Fruit fly (Drosophila melanogaster) whole organism, pupa: Measurements from ENCODE around the gene CG32192.

Experiments used
- CG14655 ChIP-seq: fragments of 200-800 bp; sonication (Bioruptor generic); optimal IDR thresholded peaks from 3 replicates; lab custom pipeline; 2017; ENCODE audit warnings: mild to moderate bottlenecking, missing biosample characterization, missing genetic modification reagents, missing genetic modification characterization
- CG8159 ChIP-seq: fragments of 200-800 bp; sonication (Bioruptor generic); optimal IDR thresholded peaks from 3 replicates; lab custom pipeline; 2018; ENCODE audit warnings: missing biosample characterization, mild to moderate bottlenecking, missing genetic modification characterization, moderate library complexity
- D1 ChIP-seq: fragments of 200-800 bp; sonication (Bioruptor generic); optimal IDR thresholded peaks from 2 replicates; lab custom pipeline; 2018; ENCODE audit warnings: missing biosample characterization, mild to moderate bottlenecking, missing genetic modification characterization, moderate library complexity
- EcR ChIP-seq: fragments of 200-800 bp; sonication (Bioruptor generic); optimal IDR thresholded peaks from 3 replicates; lab custom pipeline; 2019; ENCODE audit warnings: missing biosample characterization, missing genetic modification characterization, mild to moderate bottlenecking, moderate library complexity, missing genetic modification reagents
- Snoo ChIP-seq: fragments of 200-800 bp; sonication (Bioruptor generic); optimal IDR thresholded peaks from 3 replicates; lab custom pipeline; 2017; ENCODE audit warnings: missing biosample characterization, mild to moderate bottlenecking, missing genetic modification characterization, inconsistent platforms
- rn ChIP-seq: fragments of 200-800 bp; sonication (Bioruptor generic); IDR thresholded peaks from 2 replicates; pipeline ENCODE4 v1.3.6; 2022; ENCODE audit warnings: missing biosample characterization, missing genetic modification characterization

Gene CG32192

dm6 chr3L:18086754-18087685, 46.9 kb downstream of the CG32192 start, which contains the start of gene CG34253:
Gene CG34253, minus strand, starts transcription at chr3L:18087320.
- peak; percentile 85 for TF ChIP-seq EcR (GFP tag; lab: Kevin White, UChicago)
- TF ChIP-seq rn (GFP tag; lab: Robert Waterston, UW), result no peak
- peak; percentile 27 for TF ChIP-seq CG14655

DNA sequence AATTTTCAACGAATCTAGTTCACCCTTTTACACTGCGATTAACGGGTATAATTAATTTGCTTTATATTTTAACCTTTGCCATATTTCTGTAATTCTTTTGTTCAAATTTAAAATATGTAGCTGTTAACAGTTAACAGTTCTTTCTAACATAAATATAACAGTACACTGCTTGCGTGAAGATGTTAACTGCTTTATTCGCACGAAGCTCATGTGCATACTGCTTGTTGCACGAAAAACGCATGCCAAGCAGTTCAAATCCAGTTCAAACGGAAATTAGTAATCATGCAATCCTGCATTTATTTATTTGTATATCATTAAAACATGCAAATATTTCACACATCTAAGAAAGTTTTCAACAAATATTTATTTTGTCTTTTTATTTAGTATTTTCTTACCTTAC, 47.9 kb downstream of the CG32192 start:
- TF ChIP-seq Snoo (no peak), CG8159 (tag; lab: Kevin White, UChicago) (peak; percentile 17), EcR (GFP tag; lab: Kevin White, UChicago) (peak; percentile 50), D1 (tag; lab: Kevin White, UChicago) (peak; percentile 96)
